Worm (Caenorhabditis elegans) whole organism, L4/young adult: ENCODE results near the gene srz-99.

ENCODE experiments used
- W03F9.2 ChIP-seq: fragments of 150-350 bp; optimal IDR thresholded peaks from 2 replicates; lab custom pipeline; 2014; ENCODE audit warnings: missing biosample characterization, missing genetic modification characterization
- dao-5 ChIP-seq: sonication (generic microtip); optimal IDR thresholded peaks from 2 replicates; lab custom pipeline; 2016; ENCODE audit warnings: missing genotype, missing genetic modification characterization, moderate library complexity, missing compliant biosample characterization
- him-1 ChIP-seq: sonication (generic microtip); optimal IDR thresholded peaks from 2 replicates; lab custom pipeline; 2016; ENCODE audit warnings: missing genotype, missing genetic modification reagents, missing genetic modification characterization, missing compliant biosample characterization

ce11 chrV:16683359-16683758, 46.7 kb upstream of the srz-99 start:
- TF ChIP-seq dao-5 (tag; lab: Kevin White, UChicago) (no peak), W03F9.2 (tag; lab: Kevin White, UChicago) (no peak), him-1 (tag; lab: Kevin White, UChicago) (no peak)
